Fruit fly (Drosophila melanogaster) whole organism: ENCODE results near the gene dysf.

Source experiments
- CG8478 ChIP-seq: fragments of >200 bp; optimal IDR thresholded peaks from 2 replicates; lab custom pipeline; 2018; ENCODE audit warnings: inconsistent platforms
- Dll ChIP-seq: fragments of >200 bp; optimal IDR thresholded peaks from 2 replicates; lab custom pipeline; 2017
- EcR ChIP-seq, 2 experiments: fragments of >200 bp; optimal IDR thresholded peaks; 2 replicates each; lab custom pipeline; 2017; ENCODE audit warnings: missing biosample characterization in 2 of 2, missing genetic modification characterization in 2 of 2, missing genetic modification reagents in 2 of 2
- pan ChIP-seq: fragments of >200 bp; optimal IDR thresholded peaks from 2 replicates; lab custom pipeline; 2017
- psq ChIP-seq: fragments of >200 bp; optimal IDR thresholded peaks from 2 replicates; lab custom pipeline; 2017
- usp ChIP-seq: fragments of >200 bp; optimal IDR thresholded peaks from 2 replicates; lab custom pipeline; 2017; ENCODE audit warnings: missing biosample characterization, missing genetic modification characterization, mixed read lengths

The dysf gene

DNA sequence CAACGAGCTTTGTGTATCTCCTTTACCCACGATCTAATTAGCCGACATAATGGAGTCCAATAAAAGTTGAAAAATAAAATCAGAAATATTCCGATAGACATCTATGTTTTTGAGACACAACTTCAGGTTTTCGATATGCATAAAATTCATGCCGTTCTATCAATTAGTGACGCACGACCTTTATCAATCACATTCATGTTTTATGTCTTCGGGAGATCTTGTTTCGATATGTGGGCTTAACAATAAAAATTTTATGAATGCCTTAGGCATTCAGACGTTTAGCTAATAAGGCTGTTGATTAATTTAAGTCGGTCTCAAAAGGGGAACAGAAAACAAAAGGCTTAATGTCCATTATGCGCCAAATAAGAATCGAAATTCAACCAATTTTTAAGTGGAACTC is 21.5 kb upstream of the dysf start:
- TF ChIP-seq pan (lab: Kevin White, UChicago) (no peak), psq (lab: Kevin White, UChicago) (no peak), CG8478 (lab: Kevin White, UChicago) (no peak), EcR (GFP tag; optimal IDR thresholded peaks at IDR 0.05; lab: Kevin White, UChicago) (no peak), usp (GFP tag; lab: Kevin White, UChicago) (no peak), Dll (lab: Kevin White, UChicago) (no peak)

DNA sequence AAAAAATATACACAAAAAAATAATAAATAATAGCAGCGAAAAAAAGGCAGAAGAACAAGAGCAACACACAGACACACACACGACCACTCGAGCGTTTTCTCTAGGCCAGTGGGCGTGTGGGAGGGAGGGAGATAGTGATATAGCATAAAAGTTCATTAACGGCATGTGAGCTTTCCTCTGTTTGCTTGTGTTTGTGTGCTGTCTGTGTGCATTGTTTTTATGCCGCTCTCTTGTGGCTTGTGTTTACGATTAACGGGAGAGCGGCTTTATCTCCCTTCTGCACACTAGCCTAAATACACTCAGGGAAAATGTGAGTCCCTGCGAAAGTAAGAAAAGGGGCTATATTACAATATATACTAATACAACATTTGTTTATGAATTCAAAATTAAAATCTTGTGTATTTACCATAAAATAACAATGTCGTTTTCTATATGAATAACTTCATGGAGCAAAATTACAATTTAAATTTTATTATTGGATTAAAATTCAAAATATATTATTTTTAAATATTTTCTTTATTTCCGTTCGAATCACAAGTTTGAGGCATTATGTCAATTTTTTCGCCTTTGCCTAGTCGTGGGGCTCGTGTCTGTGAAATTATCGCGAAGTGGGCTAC is 19.1 kb upstream of the dysf start:
- no peak for TF ChIP-seq psq (lab: Kevin White, UChicago)
- TF ChIP-seq EcR (GFP tag; optimal IDR thresholded peaks at IDR 0.05; lab: Kevin White, UChicago) = no peak
- TF ChIP-seq usp (GFP tag; lab: Kevin White, UChicago) = no peak
- no peak for TF ChIP-seq pan (lab: Kevin White, UChicago)
- no peak for TF ChIP-seq Dll (lab: Kevin White, UChicago)
- TF ChIP-seq CG8478 (lab: Kevin White, UChicago) = no peak

DNA sequence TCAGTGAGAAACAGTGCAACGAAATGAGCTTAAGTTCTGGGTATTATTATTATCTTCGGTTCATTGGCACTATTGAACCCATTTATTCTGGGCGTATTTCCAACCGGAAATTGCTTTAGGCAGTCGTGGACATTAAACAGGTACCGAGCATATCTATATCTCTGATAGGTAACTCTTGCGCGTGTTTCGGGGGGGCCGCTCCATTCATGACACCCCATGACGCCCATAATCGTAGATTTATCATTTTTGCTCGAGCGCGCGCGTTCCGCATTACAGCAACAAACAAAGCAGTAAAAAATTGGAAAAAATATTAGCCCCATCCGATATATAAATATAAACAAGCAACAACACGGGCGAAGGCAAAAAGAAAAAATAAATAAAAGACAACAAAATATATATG is 9.9 kb upstream of the dysf start:
- TF ChIP-seq CG8478 (lab: Kevin White, UChicago) (no peak), psq (lab: Kevin White, UChicago) (no peak), Dll (lab: Kevin White, UChicago) (no peak), EcR (GFP tag; optimal IDR thresholded peaks at IDR 0.05; lab: Kevin White, UChicago) (no peak), usp (GFP tag; lab: Kevin White, UChicago) (no peak), pan (lab: Kevin White, UChicago) (no peak)

DNA sequence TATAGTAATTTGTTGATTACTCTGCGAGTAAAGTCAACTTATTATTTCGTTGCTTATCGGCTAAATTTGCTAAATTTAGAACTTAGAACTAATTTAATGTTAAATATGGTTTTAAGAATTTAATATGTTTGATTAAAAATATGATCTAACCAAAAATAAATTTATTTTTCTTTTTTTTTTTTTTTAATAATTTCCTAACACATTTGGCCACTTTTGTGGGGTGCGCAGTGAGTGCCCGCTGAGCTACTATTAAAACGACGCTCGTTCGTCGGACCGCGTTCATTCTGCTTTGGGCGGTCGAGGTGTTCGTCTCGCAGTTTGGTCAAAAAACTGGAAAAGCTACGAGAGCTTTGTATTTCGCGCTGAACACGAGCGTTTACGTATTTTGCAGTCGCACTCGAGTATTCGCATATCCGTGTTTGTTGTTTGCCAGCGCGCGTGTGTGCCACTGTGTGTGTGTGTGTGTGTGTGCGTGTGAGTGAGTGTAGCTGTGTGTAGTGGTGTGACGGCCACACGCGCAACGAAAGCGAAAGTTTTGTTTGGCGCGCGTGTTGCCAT is 8.2 kb upstream of the dysf start, which contains the start of gene Cipc:
Gene Cipc (plus strand): TSS at position 274 of the 558 bp plus-strand sequence.
- TF ChIP-seq pan (lab: Kevin White, UChicago) = no peak
- no peak for TF ChIP-seq CG8478 (lab: Kevin White, UChicago)
- no peak for TF ChIP-seq psq (lab: Kevin White, UChicago)
- no peak for TF ChIP-seq Dll (lab: Kevin White, UChicago)
- TF ChIP-seq usp (GFP tag; lab: Kevin White, UChicago) = no peak
- TF ChIP-seq EcR (GFP tag; optimal IDR thresholded peaks at IDR 0.05; lab: Kevin White, UChicago) = no peak

DNA sequence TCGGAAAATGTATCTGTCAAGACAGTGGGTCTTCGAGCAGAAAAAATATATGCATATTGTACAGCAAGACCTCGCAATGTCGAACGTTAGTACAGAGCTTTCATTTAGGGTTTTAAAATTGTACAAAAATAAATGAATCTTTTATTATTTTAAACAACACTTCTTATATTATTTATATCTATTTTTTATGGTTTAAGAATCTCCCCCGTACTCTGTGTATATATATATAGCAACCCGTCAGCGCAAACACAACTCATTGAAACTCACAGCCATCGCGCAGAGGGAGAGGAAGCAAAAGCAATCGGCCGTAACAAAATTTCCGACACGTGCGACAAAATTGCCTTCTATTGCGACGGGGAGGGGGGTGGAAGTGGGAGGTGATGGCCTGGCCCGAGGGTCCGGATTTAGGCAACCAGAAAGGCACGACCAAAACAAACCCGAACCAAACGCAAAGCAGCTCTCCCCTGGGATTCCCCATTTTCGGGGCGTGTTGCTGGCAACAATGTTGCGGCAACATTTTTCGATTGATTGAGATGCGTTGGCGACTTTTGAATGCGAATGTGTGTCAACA is 7.5 kb upstream of the dysf start:
- no peak for TF ChIP-seq pan (lab: Kevin White, UChicago)
- no peak for TF ChIP-seq Dll (lab: Kevin White, UChicago)
- TF ChIP-seq psq (lab: Kevin White, UChicago) = no peak
- TF ChIP-seq usp (GFP tag; lab: Kevin White, UChicago) = no peak
- no peak for TF ChIP-seq EcR (GFP tag; optimal IDR thresholded peaks at IDR 0.05; lab: Kevin White, UChicago)
- TF ChIP-seq CG8478 (lab: Kevin White, UChicago) = no peak

DNA sequence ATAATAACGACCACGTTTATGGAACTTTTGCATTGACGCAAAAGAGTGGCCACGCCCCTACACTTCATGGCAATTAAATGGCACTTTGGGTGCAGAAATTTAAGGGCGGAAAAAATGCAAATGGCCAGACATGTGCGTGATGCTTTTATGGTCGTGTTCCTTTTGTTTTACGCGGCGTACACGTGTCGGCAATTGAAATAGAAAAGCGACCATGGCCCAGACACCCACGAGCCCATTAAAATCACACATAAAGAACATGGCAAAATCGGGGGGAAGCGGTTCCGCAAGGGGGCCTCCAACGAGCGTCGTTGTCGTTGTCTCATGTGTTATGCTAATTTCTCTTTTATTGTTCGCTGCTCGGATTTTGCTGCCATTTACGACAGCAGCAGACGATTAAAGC is 6.9 kb upstream of the dysf start:
- TF ChIP-seq EcR (GFP tag; optimal IDR thresholded peaks at IDR 0.05; lab: Kevin White, UChicago) (no peak), usp (GFP tag; lab: Kevin White, UChicago) (no peak), pan (lab: Kevin White, UChicago) (no peak), Dll (lab: Kevin White, UChicago) (no peak), CG8478 (lab: Kevin White, UChicago) (no peak), psq (lab: Kevin White, UChicago) (no peak)

DNA sequence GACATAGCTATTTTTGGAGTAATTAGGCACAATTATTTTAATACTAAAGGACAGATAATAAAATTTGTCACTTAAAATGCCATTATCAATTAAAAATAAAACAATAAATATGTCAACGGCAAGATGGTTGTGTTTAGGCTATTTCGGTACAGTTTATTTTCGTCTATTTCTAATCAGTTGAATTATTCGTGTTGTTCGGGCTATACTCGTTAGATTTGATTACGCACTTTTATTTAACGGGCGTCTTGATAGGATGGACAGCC is 6.6 kb upstream of the dysf start:
- TF ChIP-seq EcR (GFP tag; optimal IDR thresholded peaks at IDR 0.05; lab: Kevin White, UChicago) = no peak
- no peak for TF ChIP-seq Dll (lab: Kevin White, UChicago)
- TF ChIP-seq pan (lab: Kevin White, UChicago) = no peak
- TF ChIP-seq CG8478 (lab: Kevin White, UChicago) = no peak
- no peak for TF ChIP-seq usp (GFP tag; lab: Kevin White, UChicago)
- TF ChIP-seq psq (lab: Kevin White, UChicago) = no peak

DNA sequence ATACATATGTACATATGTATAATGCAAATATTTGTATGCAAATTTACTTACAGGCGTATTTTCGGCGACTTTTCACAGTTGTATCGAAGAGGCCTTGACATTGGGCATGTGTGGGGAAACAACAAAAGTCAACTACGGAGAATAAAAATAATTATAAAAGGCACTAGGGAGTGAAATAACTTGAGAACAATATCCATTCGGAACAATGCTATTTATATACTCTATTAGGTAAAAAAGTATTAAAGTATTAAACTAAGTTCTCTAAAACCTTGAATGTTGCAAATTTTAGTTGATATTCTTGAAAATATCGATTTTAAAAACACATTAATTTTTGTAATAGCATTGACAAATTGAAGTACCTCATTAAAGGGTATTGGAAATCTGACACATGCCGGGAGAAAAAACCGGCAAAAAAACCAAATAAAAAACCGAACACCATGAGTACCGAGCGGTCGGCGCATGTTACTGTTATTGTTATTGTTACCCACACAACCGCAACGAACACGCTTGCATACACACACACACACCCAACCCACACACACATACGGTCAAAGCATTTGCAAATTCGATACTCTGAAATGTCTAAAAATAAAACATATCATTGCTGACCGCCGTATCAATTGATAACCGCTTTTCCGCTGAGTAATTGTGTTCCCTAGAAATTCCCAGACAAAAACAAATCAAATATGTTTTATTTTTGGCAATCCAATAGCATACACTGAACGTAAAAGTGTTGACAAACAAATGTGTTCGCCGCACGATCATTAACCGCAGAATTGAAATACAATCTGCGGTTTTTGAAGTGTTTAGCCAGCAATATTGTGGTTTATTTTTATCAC is 6.0 kb upstream of the dysf start:
- TF ChIP-seq usp (GFP tag; lab: Kevin White, UChicago) (no peak), Dll (lab: Kevin White, UChicago) (no peak), EcR (GFP tag; optimal IDR thresholded peaks at IDR 0.05; lab: Kevin White, UChicago) (no peak)

DNA sequence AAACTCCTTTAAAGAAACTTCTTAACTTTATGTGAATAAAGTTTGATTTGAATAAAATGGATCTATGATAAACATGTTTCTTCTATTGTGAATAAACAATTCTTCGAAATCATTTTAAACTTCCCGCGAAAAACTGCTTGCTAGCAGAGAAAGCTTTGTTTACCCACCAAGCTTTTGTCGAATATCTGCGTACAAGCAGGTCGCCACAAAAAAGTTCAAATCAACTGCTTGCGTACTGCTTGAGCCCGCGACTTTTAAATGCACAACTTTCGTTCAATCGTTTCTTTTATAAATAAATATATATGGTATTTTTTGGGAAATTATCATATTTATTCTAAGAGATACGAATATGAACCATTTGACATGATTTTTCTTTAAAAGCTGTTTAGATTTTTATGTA is 4.9 kb upstream of the dysf start:
- TF ChIP-seq CG8478 (lab: Kevin White, UChicago) (peak; percentile 56), EcR (GFP tag; optimal IDR thresholded peaks at IDR 0.05; lab: Kevin White, UChicago) (no peak)

DNA sequence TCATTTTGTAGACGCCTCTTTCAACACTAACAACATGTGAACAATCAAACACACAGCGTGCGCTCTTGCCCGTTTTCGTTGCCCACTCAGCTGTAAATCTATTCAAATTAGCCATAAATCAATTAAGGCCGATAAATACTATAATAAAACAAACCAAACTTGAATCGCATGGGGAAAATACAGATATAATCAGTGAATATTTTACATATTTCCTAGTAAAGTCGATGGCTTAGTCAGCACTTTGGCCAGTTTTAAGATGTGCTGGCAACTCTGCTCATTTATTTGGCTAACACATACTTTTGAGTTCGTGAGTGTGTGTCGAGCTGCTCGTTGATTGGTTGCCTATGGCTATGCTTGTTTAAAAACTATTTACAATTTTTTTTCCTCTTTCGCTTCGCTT is 727 bp upstream of the dysf start:
- TF ChIP-seq psq (lab: Kevin White, UChicago) = no peak
- TF ChIP-seq EcR (GFP tag; optimal IDR thresholded peaks at IDR 0.05; lab: Kevin White, UChicago) = no peak
- TF ChIP-seq CG8478 (lab: Kevin White, UChicago) = no peak
- TF ChIP-seq usp (GFP tag; lab: Kevin White, UChicago) = no peak
- TF ChIP-seq pan (lab: Kevin White, UChicago) = no peak
- TF ChIP-seq Dll (lab: Kevin White, UChicago) = no peak

DNA sequence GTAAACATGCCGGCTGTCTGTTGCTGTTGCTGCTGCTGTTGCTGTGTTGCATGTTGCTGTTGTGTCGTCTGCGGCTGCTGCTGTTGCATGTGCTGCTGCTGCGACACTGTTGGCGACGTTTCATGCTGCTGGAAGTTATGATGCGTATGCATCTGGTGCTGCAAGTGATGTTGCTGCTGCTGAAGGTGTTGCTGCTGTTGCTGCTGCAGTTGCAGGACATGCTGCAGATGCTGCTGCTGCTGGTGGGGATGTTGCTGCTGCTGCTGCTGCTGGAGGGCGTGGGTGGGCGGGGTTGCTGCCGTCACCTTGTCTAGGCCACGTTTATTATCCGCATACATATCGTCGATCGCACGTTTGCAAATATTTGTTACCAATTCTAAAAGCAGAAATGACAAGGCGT is 2.3 kb downstream of the dysf start:
- no peak for TF ChIP-seq CG8478 (lab: Kevin White, UChicago)
- TF ChIP-seq usp (GFP tag; lab: Kevin White, UChicago) = no peak
- no peak for TF ChIP-seq pan (lab: Kevin White, UChicago)
- TF ChIP-seq psq (lab: Kevin White, UChicago) = no peak
- no peak for TF ChIP-seq EcR (GFP tag; optimal IDR thresholded peaks at IDR 0.05; lab: Kevin White, UChicago)
- no peak for TF ChIP-seq Dll (lab: Kevin White, UChicago)
